Fruit fly (Drosophila melanogaster): ENCODE results near the gene CG7884.

Gene CG7884

DNA sequence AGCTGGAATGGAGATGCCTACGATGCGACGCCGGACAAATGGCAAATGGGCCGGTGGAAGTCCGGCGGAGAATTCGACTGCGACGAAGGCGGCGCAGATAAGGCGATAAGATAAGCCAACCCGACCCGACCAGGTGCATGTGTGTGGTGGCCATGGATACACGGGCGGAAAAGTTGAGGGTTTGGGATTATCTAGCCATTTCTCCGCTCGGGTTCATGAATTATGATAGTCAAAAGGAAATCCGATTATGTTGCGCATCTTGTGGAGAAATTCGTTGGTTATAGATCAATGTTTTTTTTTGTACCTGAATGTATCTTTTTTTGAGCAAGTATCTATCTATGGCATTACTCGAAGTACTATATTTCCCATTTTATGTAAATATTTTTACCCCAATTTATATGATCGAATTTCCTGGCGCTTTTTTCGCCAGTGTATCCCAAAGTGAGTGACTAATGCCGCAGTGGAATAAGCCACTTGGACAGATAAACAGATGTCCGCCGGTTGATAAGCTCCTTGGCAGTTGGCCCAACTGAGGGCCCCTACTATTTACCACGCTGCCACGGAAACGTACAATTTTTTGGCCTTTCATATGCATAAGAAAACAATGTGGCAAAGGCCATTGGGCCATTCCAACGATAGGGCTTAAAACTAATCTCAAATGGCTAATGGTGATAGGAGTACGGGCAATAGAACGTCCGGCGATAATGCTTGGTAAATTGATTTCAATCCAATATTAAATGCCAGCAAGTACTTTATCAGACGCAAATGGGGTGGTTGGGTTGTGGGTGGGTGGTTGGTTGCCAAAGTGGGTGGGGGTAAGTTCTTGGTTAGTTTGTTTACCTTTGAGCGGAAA is 27.0 kb downstream of the CG7884 start, which contains the start of gene CG7992 (continued):
- TF ChIP-seq pita (GFP tag; optimal IDR thresholded peaks at IDR 0.05) (no peak), Sox102F (GFP tag; optimal IDR thresholded peaks at IDR 0.05) (peak; percentile 58), Trl (optimal IDR thresholded peaks at IDR 0.05) (no peak), Trl (GFP tag; optimal IDR thresholded peaks at IDR 0.05) (peak; percentile 52), CG13287 (GFP tag; IDR thresholded peaks at IDR 0.05; ENCODE audit: partially characterized antibody) (no peak), hkb (optimal IDR thresholded peaks at IDR 0.05) (no peak), hkb (GFP tag; IDR thresholded peaks at IDR 0.05) (peak; percentile 58; the same call in 1 of the 2 replicates), gt (GFP tag; IDR thresholded peaks at IDR 0.05) (no peak), H2.0 (GFP tag; IDR thresholded peaks at IDR 0.05) (no peak), sc (optimal IDR thresholded peaks at IDR 0.05) (no peak), sc (GFP tag; optimal IDR thresholded peaks at IDR 0.05) (no peak), CG34224 (GFP tag; IDR thresholded peaks at IDR 0.05; ENCODE audit: partially characterized antibody) (no peak), kni (GFP tag; optimal IDR thresholded peaks at IDR 0.05) (no peak), CG3163 (GFP tag; optimal IDR thresholded peaks at IDR 0.05) (peak; percentile 34), sisA (GFP tag; IDR thresholded peaks at IDR 0.05) (0 out of 2 replicates have a peak, but pooled peaks have one; percentile 37), HmgD (GFP tag; optimal IDR thresholded peaks at IDR 0.05) (no peak), bsh (GFP tag; optimal IDR thresholded peaks at IDR 0.05) (peak in 1 of 2 experiments; percentile 39), Hr51 (GFP tag; optimal IDR thresholded peaks at IDR 0.05) (peak; percentile 29 to 69), fd96Cb (tag; optimal IDR thresholded peaks at IDR 0.05) (peak; percentile 45), CG7372 (GFP tag; IDR thresholded peaks at IDR 0.05) (no peak), Drgx (GFP tag; IDR thresholded peaks at IDR 0.05) (peak; percentile 23; the same call in 1 of the 2 replicates), CG7786 (GFP tag; optimal IDR thresholded peaks at IDR 0.05) (peak; percentile 67), Nf-YB (GFP tag; optimal IDR thresholded peaks at IDR 0.05) (peak; percentile 25), fd64A (GFP tag; optimal IDR thresholded peaks at IDR 0.05) (no peak), Rx (GFP tag; IDR thresholded peaks at IDR 0.05) (peak; percentile 50; the same call in 1 of the 2 replicates), jigr1 (GFP tag; IDR thresholded peaks at IDR 0.05) (no peak), CG17385 (GFP tag; optimal IDR thresholded peaks at IDR 0.05) (peak; percentile 58), PHDP (tag; optimal IDR thresholded peaks at IDR 0.05) (peak; percentile 56), CG17568 (GFP tag; optimal IDR thresholded peaks at IDR 0.05) (no peak), tin (GFP tag; optimal IDR thresholded peaks at IDR 0.05) (peak; percentile 43), CG10654 (GFP tag; optimal IDR thresholded peaks at IDR 0.05) (peak; percentile 21), z (GFP tag; IDR thresholded peaks at IDR 0.05) (no peak), danr (GFP tag; IDR thresholded peaks at IDR 0.05) (no peak), zfh2 (GFP tag; optimal IDR thresholded peaks at IDR 0.05) (peak; percentile 66), abd-A (tag; optimal IDR thresholded peaks at IDR 0.05) (no peak), rib (GFP tag; IDR thresholded peaks at IDR 0.05) (no peak), slou (GFP tag; optimal IDR thresholded peaks at IDR 0.05) (no peak), ind (GFP tag; optimal IDR thresholded peaks at IDR 0.05) (peak; percentile 54), Hmx (GFP tag; optimal IDR thresholded peaks at IDR 0.05) (peak; percentile 7), p53 (GFP tag; optimal IDR thresholded peaks at IDR 0.05) (peak; percentile 28), NfI (GFP tag; optimal IDR thresholded peaks at IDR 0.05) (peak; percentile 49), Chrac-16 (GFP tag; optimal IDR thresholded peaks at IDR 0.05) (peak; percentile 21), her (GFP tag; optimal IDR thresholded peaks at IDR 0.05) (peak; percentile 18), pb (GFP tag; optimal IDR thresholded peaks at IDR 0.05) (peak; percentile 35), CkIIα-i1 (GFP tag; IDR thresholded peaks at IDR 0.05) (no peak), org-1 (GFP tag; optimal IDR thresholded peaks at IDR 0.05) (peak; percentile 63), BEAF-32 (GFP tag; optimal IDR thresholded peaks at IDR 0.05) (no peak), CG34376 (GFP tag; optimal IDR thresholded peaks at IDR 0.05) (peak; percentile 97), Adf1 (GFP tag; IDR thresholded peaks at IDR 0.05) (peak; percentile 28; the same call in 1 of the 2 replicates), CG17802 (tag; optimal IDR thresholded peaks at IDR 0.05) (no peak)

Data from whole organism, embryonic.